Worm (Caenorhabditis elegans) whole organism, early embryonic: ENCODE results near the gene srt-30.

ENCODE experiments used
- F13C5.2 ChIP-seq: sonication (generic microtip); optimal IDR thresholded peaks from 2 replicates; lab custom pipeline; 2017; ENCODE audit warnings: mild to moderate bottlenecking, missing genetic modification characterization, inconsistent platforms, missing compliant biosample characterization
- aly-1 ChIP-seq: sonication (generic microtip); optimal IDR thresholded peaks from 2 replicates; lab custom pipeline; 2016; ENCODE audit warnings: missing genetic modification characterization, missing compliant biosample characterization
- ama-1 ChIP-seq: fragments of 150-350 bp; optimal IDR thresholded peaks from 2 replicates; lab custom pipeline; 2014
- ceh-13 ChIP-seq: fragments of 200-800 bp; sonication (Bioruptor generic); optimal IDR thresholded peaks from 2 replicates; lab custom pipeline; 2018; ENCODE audit warnings: mild to moderate bottlenecking, missing genetic modification characterization, missing compliant biosample characterization
- ceh-36 ChIP-seq: sonication (generic microtip); optimal IDR thresholded peaks from 2 replicates; lab custom pipeline; 2016; ENCODE audit warnings: missing genetic modification characterization, inconsistent platforms, missing compliant biosample characterization
- ets-7 ChIP-seq: sonication (generic microtip); optimal IDR thresholded peaks from 2 replicates; lab custom pipeline; 2016; ENCODE audit warnings: missing genotype, missing genetic modification characterization, missing compliant biosample characterization
- hmbx-1 ChIP-seq: sonication (generic microtip); optimal IDR thresholded peaks from 2 replicates; lab custom pipeline; 2016; ENCODE audit warnings: mild to moderate bottlenecking, missing genetic modification characterization, missing compliant biosample characterization
- hmg-4 ChIP-seq: fragments of 200-800 bp; sonication (Bioruptor generic); optimal IDR thresholded peaks from 2 replicates; lab custom pipeline; 2018; ENCODE audit warnings: mild to moderate bottlenecking, missing genetic modification characterization, missing compliant biosample characterization
- hnd-1 ChIP-seq: sonication (generic microtip); optimal IDR thresholded peaks from 2 replicates; lab custom pipeline; 2016; ENCODE audit warnings: missing genetic modification characterization, missing compliant biosample characterization
- pes-1 ChIP-seq: fragments of 200-800 bp; sonication (Bioruptor generic); IDR thresholded peaks from 2 replicates; pipeline ENCODE4 v1.3.6; 2022; ENCODE audit warnings: missing genetic modification reagents, missing genetic modification characterization, missing compliant biosample characterization
- sea-1 ChIP-seq: fragments of 200-800 bp; sonication (Bioruptor generic); conservative IDR thresholded peaks from 2 replicates; pipeline ENCODE4 v1.3.6; 2022; ENCODE audit warnings: missing genetic modification characterization, missing compliant biosample characterization
- tbx-37 ChIP-seq: fragments of 200-800 bp; sonication (Bioruptor generic); conservative IDR thresholded peaks from 2 replicates; pipeline ENCODE4 v1.3.6; 2022; ENCODE audit warnings: missing genetic modification reagents, missing genetic modification characterization, missing compliant biosample characterization

- TF ChIP-seq ama-1 (lab: Kevin White, UChicago) (no peak), hmbx-1 (tag; lab: Kevin White, UChicago) (no peak), pes-1 (GFP tag; lab: Robert Waterston, UW) (no peak), ceh-13 (GFP tag; lab: Kevin White, UChicago) (no peak), tbx-37 (GFP tag; lab: Robert Waterston, UW) (no peak), aly-1 (no peak), F13C5.2 (tag; lab: Kevin White, UChicago) (no peak), hmg-4 (GFP tag; lab: Kevin White, UChicago) (no peak), ets-7 (tag; lab: Kevin White, UChicago) (no peak), sea-1 (GFP tag; lab: Robert Waterston, UW) (no peak), ceh-36 (tag; lab: Kevin White, UChicago) (no peak), hnd-1 (no peak)
Observed at ce11 chrV:3825190-3825589, 24.9 kb upstream of the srt-30 start.
